Fruit fly (Drosophila melanogaster): ENCODE measurements around the gene CG45263.
A peak's percentile ranks its signal among the peaks of the same experiment; 100 is the strongest.

Gene CG45263

dm6 chr3R:8477361-8478007 is at the start of gene CG45263:
CG45263 (minus strand) TSS chr3R:8477617.
- TF ChIP-seq Ets98B (GFP tag; IDR thresholded peaks at IDR 0.05) (peak; percentile 14; the same call in 1 of the 2 replicates), CG8301 (tag; optimal IDR thresholded peaks at IDR 0.05) (no peak), D1 (tag; optimal IDR thresholded peaks at IDR 0.05) (no peak), CG9948 (tag; optimal IDR thresholded peaks at IDR 0.05) (no peak), EcR (GFP tag; optimal IDR thresholded peaks at IDR 0.05) (no peak), CG34367 (tag; optimal IDR thresholded peaks at IDR 0.05) (no peak), CG15710 (tag; optimal IDR thresholded peaks at IDR 0.05) (no peak), Snoo (tag; optimal IDR thresholded peaks at IDR 0.05) (no peak), CG17806 (tag; optimal IDR thresholded peaks at IDR 0.05) (no peak), CG4496 (GFP tag; IDR thresholded peaks at IDR 0.05) (peak; percentile 74; the same call in 2 of the 3 replicates), CG12605 (GFP tag; IDR thresholded peaks at IDR 0.05) (no peak), CG10348 (GFP tag; IDR thresholded peaks at IDR 0.05) (no peak), fd96Ca (GFP tag; IDR thresholded peaks at IDR 0.05) (0 out of 3 replicates have a peak, but pooled peaks have one; percentile 24), Pif1B (GFP tag; optimal IDR thresholded peaks at IDR 0.05) (no peak), CG13204 (GFP tag; optimal IDR thresholded peaks at IDR 0.05) (no peak), rn (GFP tag; IDR thresholded peaks at IDR 0.05) (no peak), CG14655 (GFP tag; optimal IDR thresholded peaks at IDR 0.05) (no peak), gl (tag; optimal IDR thresholded peaks at IDR 0.05) (no peak), CG32121 (GFP tag; IDR thresholded peaks at IDR 0.05) (peak; percentile 37), CG8159 (tag; optimal IDR thresholded peaks at IDR 0.05) (no peak), Pif1A (GFP tag; optimal IDR thresholded peaks at IDR 0.05) (no peak)

DNA sequence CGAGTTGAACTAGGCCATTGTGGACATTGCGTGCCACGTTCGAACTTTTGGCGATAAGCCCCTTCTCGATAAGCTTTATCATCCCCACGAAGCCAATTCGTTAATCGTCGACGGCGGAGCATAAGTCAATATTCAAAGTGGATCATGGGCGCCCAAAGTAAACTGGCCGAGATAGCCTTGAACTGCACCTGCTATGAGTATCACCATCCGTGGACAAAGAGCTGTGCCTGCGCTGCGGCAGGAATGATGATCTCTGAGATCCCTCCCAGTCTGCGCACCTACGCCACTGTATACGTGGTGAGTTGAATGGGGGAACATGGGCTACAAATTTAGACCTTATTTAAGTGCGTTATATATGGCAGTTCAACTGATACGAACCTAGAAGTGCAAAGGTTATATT is 46.9 kb upstream of the CG45263 start:
- TF ChIP-seq CG9948 (tag; optimal IDR thresholded peaks at IDR 0.05) (no peak), rn (GFP tag; IDR thresholded peaks at IDR 0.05) (no peak), CG13204 (GFP tag; optimal IDR thresholded peaks at IDR 0.05) (no peak), CG14655 (GFP tag; optimal IDR thresholded peaks at IDR 0.05) (no peak), CG12605 (GFP tag; IDR thresholded peaks at IDR 0.05) (no peak), Pif1A (GFP tag; optimal IDR thresholded peaks at IDR 0.05) (no peak), EcR (GFP tag; optimal IDR thresholded peaks at IDR 0.05) (no peak), CG10348 (GFP tag; IDR thresholded peaks at IDR 0.05) (no peak), CG34367 (tag; optimal IDR thresholded peaks at IDR 0.05) (no peak), D1 (tag; optimal IDR thresholded peaks at IDR 0.05) (no peak), Pif1B (GFP tag; optimal IDR thresholded peaks at IDR 0.05) (no peak), CG15710 (tag; optimal IDR thresholded peaks at IDR 0.05) (no peak), CG4496 (GFP tag; IDR thresholded peaks at IDR 0.05) (no peak), gl (tag; optimal IDR thresholded peaks at IDR 0.05) (no peak), CG8301 (tag; optimal IDR thresholded peaks at IDR 0.05) (no peak), CG8159 (tag; optimal IDR thresholded peaks at IDR 0.05) (no peak), fd96Ca (GFP tag; IDR thresholded peaks at IDR 0.05) (no peak), CG32121 (GFP tag; IDR thresholded peaks at IDR 0.05) (no peak), CG17806 (tag; optimal IDR thresholded peaks at IDR 0.05) (no peak), Ets98B (GFP tag; IDR thresholded peaks at IDR 0.05) (no peak)

DNA sequence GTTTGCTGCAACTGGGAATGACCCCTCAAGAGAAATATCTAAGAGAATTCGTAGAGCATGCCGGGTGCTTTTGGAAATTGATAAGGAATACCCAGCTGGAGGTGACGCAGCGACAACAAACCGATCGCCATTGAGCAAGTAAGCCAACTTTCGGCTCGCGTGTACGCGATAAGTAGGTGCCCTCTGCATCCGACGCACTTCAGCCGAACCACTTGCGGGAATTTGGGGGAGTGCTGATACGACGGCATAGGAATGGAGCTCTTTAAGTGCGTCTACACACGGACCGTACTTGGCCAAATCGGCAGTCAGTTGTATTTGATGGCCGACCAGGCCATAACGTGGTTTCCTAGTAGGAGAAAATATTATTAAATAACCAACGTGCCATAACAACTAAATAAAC is 46.3 kb upstream of the CG45263 start, which contains the start of gene CG31259:
Gene CG31259, plus strand, starts transcription at position 277 of the 400 bp plus-strand sequence.
- TF ChIP-seq CG17806 (tag; optimal IDR thresholded peaks at IDR 0.05) (no peak), gl (tag; optimal IDR thresholded peaks at IDR 0.05) (no peak), CG14655 (GFP tag; optimal IDR thresholded peaks at IDR 0.05) (no peak), CG34367 (tag; optimal IDR thresholded peaks at IDR 0.05) (no peak), D1 (tag; optimal IDR thresholded peaks at IDR 0.05) (no peak), Pif1B (GFP tag; optimal IDR thresholded peaks at IDR 0.05) (no peak), CG13204 (GFP tag; optimal IDR thresholded peaks at IDR 0.05) (no peak), CG8301 (tag; optimal IDR thresholded peaks at IDR 0.05) (no peak), CG15710 (tag; optimal IDR thresholded peaks at IDR 0.05) (no peak), CG4496 (GFP tag; IDR thresholded peaks at IDR 0.05) (no peak), Pif1A (GFP tag; optimal IDR thresholded peaks at IDR 0.05) (no peak), CG32121 (GFP tag; IDR thresholded peaks at IDR 0.05) (no peak), CG9948 (tag; optimal IDR thresholded peaks at IDR 0.05) (no peak), Snoo (tag; optimal IDR thresholded peaks at IDR 0.05) (no peak), CG10348 (GFP tag; IDR thresholded peaks at IDR 0.05) (no peak), CG8159 (tag; optimal IDR thresholded peaks at IDR 0.05) (no peak), CG12605 (GFP tag; IDR thresholded peaks at IDR 0.05) (no peak), rn (GFP tag; IDR thresholded peaks at IDR 0.05) (no peak), Ets98B (GFP tag; IDR thresholded peaks at IDR 0.05) (no peak)

- TF ChIP-seq CG8159 (tag; optimal IDR thresholded peaks at IDR 0.05) (no peak), Ets98B (GFP tag; IDR thresholded peaks at IDR 0.05) (no peak), CG9948 (tag; optimal IDR thresholded peaks at IDR 0.05) (no peak), CG15710 (tag; optimal IDR thresholded peaks at IDR 0.05) (no peak), EcR (GFP tag; optimal IDR thresholded peaks at IDR 0.05) (no peak), CG8301 (tag; optimal IDR thresholded peaks at IDR 0.05) (no peak), Pif1B (GFP tag; optimal IDR thresholded peaks at IDR 0.05) (no peak), CG10348 (GFP tag; IDR thresholded peaks at IDR 0.05) (no peak), CG14655 (GFP tag; optimal IDR thresholded peaks at IDR 0.05) (no peak)
Measured at dm6 chr3R:8521499-8521898, 44.1 kb upstream of the CG45263 start, which contains the start of gene CG31454. CG31454 (plus strand) TSS chr3R:8521658.

dm6 chr3R:8520809-8521208 is 43.4 kb upstream of the CG45263 start:
- TF ChIP-seq fd96Ca (GFP tag; IDR thresholded peaks at IDR 0.05) (no peak), CG4496 (GFP tag; IDR thresholded peaks at IDR 0.05) (no peak), rn (GFP tag; IDR thresholded peaks at IDR 0.05) (no peak), CG12605 (GFP tag; IDR thresholded peaks at IDR 0.05) (no peak), CG10348 (GFP tag; IDR thresholded peaks at IDR 0.05) (no peak), EcR (GFP tag; optimal IDR thresholded peaks at IDR 0.05) (no peak), CG17806 (tag; optimal IDR thresholded peaks at IDR 0.05) (no peak), Ets98B (GFP tag; IDR thresholded peaks at IDR 0.05) (no peak), Pif1B (GFP tag; optimal IDR thresholded peaks at IDR 0.05) (no peak), CG9948 (tag; optimal IDR thresholded peaks at IDR 0.05) (no peak), CG8301 (tag; optimal IDR thresholded peaks at IDR 0.05) (no peak), CG32121 (GFP tag; IDR thresholded peaks at IDR 0.05) (no peak)
